Fruit fly (Drosophila melanogaster): ENCODE results near the gene CG12995.

DNA sequence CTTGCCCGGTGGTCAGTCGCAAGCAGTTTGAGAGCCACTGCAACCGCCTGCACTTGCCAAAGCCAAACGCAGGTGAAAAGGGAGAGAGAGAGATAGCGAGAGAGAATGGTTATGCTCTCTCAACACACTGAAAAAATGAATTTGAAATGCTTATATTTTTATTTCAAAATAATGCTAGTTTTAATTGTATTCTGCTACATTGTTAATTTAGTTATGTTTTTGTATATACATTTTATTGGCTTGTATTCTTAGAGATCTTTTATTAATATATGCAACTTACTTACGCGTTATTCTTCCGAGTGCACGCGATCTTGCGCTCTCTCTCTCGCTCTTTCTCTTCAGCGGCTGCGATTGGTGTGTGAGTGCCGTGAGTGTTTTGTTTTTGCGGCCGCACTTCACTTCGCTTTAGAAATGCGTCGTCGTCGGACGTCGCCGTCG is 31.3 kb downstream of the CG12995 start:
- TF ChIP-seq kay (GFP tag; ENCODE audit: borderline replicate concordance) (peak; percentile 77), CG11617 (GFP tag; optimal IDR thresholded peaks at IDR 0.05) (peak; percentile 61), CG12768 (GFP tag; optimal IDR thresholded peaks at IDR 0.05) (peak; percentile 90), cic (GFP tag; optimal IDR thresholded peaks at IDR 0.05) (peak; percentile 75), Mnt (GFP tag; optimal IDR thresholded peaks at IDR 0.05) (no peak), cnc (optimal IDR thresholded peaks at IDR 0.05) (no peak), CG7101 (tag; optimal IDR thresholded peaks at IDR 0.05) (peak; percentile 56), toe (GFP tag; optimal IDR thresholded peaks at IDR 0.05) (peak; percentile 62)

All from whole organism, adult.